Fruit fly (Drosophila melanogaster): ENCODE results near the gene CG7789.

DNA sequence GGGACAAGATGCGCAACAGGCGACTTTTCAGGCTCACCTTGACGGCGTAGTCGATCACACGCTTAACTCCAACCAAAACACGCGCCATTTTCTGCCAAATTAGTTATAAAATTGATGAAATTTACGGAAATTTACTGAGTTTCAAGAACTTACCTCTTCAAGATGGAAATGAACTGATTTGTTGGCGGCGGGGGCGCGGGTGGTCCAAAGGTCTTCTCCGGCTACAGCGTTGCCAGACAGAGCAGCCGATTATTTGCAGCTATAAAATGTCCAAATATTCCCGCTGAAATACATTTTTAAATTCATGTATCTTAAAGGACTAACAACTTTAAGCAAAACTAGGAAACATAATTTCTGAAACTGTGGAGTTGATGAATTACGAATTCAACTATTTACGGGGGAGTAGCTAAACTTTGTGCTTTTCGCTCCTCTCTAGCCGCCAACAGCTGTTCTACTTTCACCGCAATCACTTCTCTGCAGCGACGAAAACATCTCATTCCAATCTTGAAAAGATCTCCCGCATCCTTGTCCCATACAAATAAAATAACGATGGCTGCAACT, at the start of gene CG7789, which contains the start of gene Etfb:
- no peak for TF ChIP-seq EcR (GFP tag; optimal IDR thresholded peaks at IDR 0.05)
- TF ChIP-seq Ets98B (GFP tag; IDR thresholded peaks at IDR 0.05): peak; percentile 93
- peak; percentile 69 for TF ChIP-seq CG17806 (tag; optimal IDR thresholded peaks at IDR 0.05)
- no peak for TF ChIP-seq Pif1B (GFP tag; optimal IDR thresholded peaks at IDR 0.05)
- TF ChIP-seq rn (GFP tag; IDR thresholded peaks at IDR 0.05): peak; percentile 88
- peak; percentile 96 for TF ChIP-seq fd96Ca (GFP tag; IDR thresholded peaks at IDR 0.05)

Measured in whole organism, pupa.